Worm (Caenorhabditis elegans) whole organism, early embryonic: ENCODE measurements around the gene tba-7.

Source experiments
- B0310.2 ChIP-seq: sonication (generic microtip); optimal IDR thresholded peaks from 2 replicates; lab custom pipeline; 2016; ENCODE audit warnings: mild to moderate bottlenecking, missing genetic modification characterization, missing compliant biosample characterization
- F13C5.2 ChIP-seq: sonication (generic microtip); optimal IDR thresholded peaks from 2 replicates; lab custom pipeline; 2017; ENCODE audit warnings: mild to moderate bottlenecking, missing genetic modification characterization, inconsistent platforms, missing compliant biosample characterization
- aly-1 ChIP-seq: sonication (generic microtip); optimal IDR thresholded peaks from 2 replicates; lab custom pipeline; 2016; ENCODE audit warnings: missing genetic modification characterization, missing compliant biosample characterization
- ama-1 ChIP-seq: fragments of 150-350 bp; optimal IDR thresholded peaks from 2 replicates; lab custom pipeline; 2014
- ceh-13 ChIP-seq: fragments of 200-800 bp; sonication (Bioruptor generic); optimal IDR thresholded peaks from 2 replicates; lab custom pipeline; 2018; ENCODE audit warnings: mild to moderate bottlenecking, missing genetic modification characterization, missing compliant biosample characterization
- ceh-36 ChIP-seq: sonication (generic microtip); optimal IDR thresholded peaks from 2 replicates; lab custom pipeline; 2016; ENCODE audit warnings: missing genetic modification characterization, inconsistent platforms, missing compliant biosample characterization
- ets-7 ChIP-seq: sonication (generic microtip); optimal IDR thresholded peaks from 2 replicates; lab custom pipeline; 2016; ENCODE audit warnings: missing genotype, missing genetic modification characterization, missing compliant biosample characterization
- flt-1 ChIP-seq: fragments of 200-800 bp; sonication (Bioruptor generic); IDR thresholded peaks from 2 replicates; pipeline ENCODE4 v1.3.6; 2022; ENCODE audit warnings: missing genetic modification characterization, missing compliant biosample characterization
- hmbx-1 ChIP-seq: sonication (generic microtip); optimal IDR thresholded peaks from 2 replicates; lab custom pipeline; 2016; ENCODE audit warnings: mild to moderate bottlenecking, missing genetic modification characterization, missing compliant biosample characterization
- hmg-4 ChIP-seq: fragments of 200-800 bp; sonication (Bioruptor generic); optimal IDR thresholded peaks from 2 replicates; lab custom pipeline; 2018; ENCODE audit warnings: mild to moderate bottlenecking, missing genetic modification characterization, missing compliant biosample characterization
- hnd-1 ChIP-seq: sonication (generic microtip); optimal IDR thresholded peaks from 2 replicates; lab custom pipeline; 2016; ENCODE audit warnings: missing genetic modification characterization, missing compliant biosample characterization
- pes-1 ChIP-seq: fragments of 200-800 bp; sonication (Bioruptor generic); IDR thresholded peaks from 2 replicates; pipeline ENCODE4 v1.3.6; 2022; ENCODE audit warnings: missing genetic modification reagents, missing genetic modification characterization, missing compliant biosample characterization
- scrt-1 ChIP-seq: fragments of 200-800 bp; sonication (Bioruptor generic); IDR thresholded peaks from 2 replicates; pipeline ENCODE4 v1.3.6; 2022; ENCODE audit warnings: missing genetic modification characterization, missing compliant biosample characterization
- sea-1 ChIP-seq: fragments of 200-800 bp; sonication (Bioruptor generic); conservative IDR thresholded peaks from 2 replicates; pipeline ENCODE4 v1.3.6; 2022; ENCODE audit warnings: missing genetic modification characterization, missing compliant biosample characterization
- tbx-11 ChIP-seq: fragments of 200-800 bp; sonication (Bioruptor generic); IDR thresholded peaks from 2 replicates; pipeline ENCODE4 v1.3.6; 2022; ENCODE audit warnings: missing genetic modification characterization, missing compliant biosample characterization
- tbx-37 ChIP-seq: fragments of 200-800 bp; sonication (Bioruptor generic); conservative IDR thresholded peaks from 2 replicates; pipeline ENCODE4 v1.3.6; 2022; ENCODE audit warnings: missing genetic modification reagents, missing genetic modification characterization, missing compliant biosample characterization
- tra-4 ChIP-seq: sonication (generic microtip); optimal IDR thresholded peaks from 2 replicates; lab custom pipeline; 2017; ENCODE audit warnings: missing genetic modification characterization, missing compliant biosample characterization

Gene tba-7

ce11 chrIII:11371688-11372087 is at the start of gene tba-7:
Gene tba-7, minus strand, starts transcription at chrIII:11371788.
- TF ChIP-seq ama-1 (lab: Kevin White, UChicago) (no peak), flt-1 (no peak), ceh-13 (no peak), B0310.2 (no peak), F13C5.2 (no peak)

- TF ChIP-seq tra-4 (tag; lab: Kevin White, UChicago) (no peak), ceh-36 (tag; lab: Kevin White, UChicago) (peak; percentile 80), hnd-1 (tag; lab: Kevin White, UChicago) (no peak), hmg-4 (GFP tag; lab: Kevin White, UChicago) (no peak), ets-7 (tag; lab: Kevin White, UChicago) (no peak), aly-1 (tag; lab: Kevin White, UChicago) (no peak), flt-1 (no peak), sea-1 (GFP tag; lab: Robert Waterston, UW) (no peak), tbx-37 (GFP tag; lab: Robert Waterston, UW) (no peak)
Measured at ce11 chrIII:11419551-11419950, 48.0 kb upstream of the tba-7 start.

DNA sequence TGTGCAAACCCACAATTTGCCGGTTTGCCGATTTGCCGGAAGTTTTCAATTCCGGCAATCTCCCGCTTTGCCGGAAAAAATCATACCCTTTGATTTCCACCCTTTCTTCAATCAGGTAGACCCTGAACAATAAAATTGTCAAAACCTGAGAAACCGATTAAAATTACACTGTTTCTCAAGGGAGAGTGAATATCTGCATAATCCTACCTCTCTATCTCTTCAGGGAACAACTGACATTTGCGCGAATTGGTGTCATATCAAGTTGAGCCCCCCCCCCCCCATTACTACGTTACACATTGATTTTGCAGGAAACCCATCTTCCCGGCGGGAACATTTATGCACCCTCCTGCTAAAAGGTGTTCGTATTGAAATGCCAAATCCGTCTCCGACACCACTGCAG is 38.8 kb upstream of the tba-7 start, which contains the start of gene twk-31:
Gene twk-31 (plus strand): TSS at position 301 of the 400 bp plus-strand sequence.
- TF ChIP-seq sea-1 (GFP tag; lab: Robert Waterston, UW), result no peak
- TF ChIP-seq hmg-4 (GFP tag; lab: Kevin White, UChicago), result no peak
- TF ChIP-seq pes-1 (GFP tag; lab: Robert Waterston, UW), result no peak
- no peak for TF ChIP-seq ceh-13
- TF ChIP-seq tbx-37 (GFP tag; lab: Robert Waterston, UW), result no peak
- no peak for TF ChIP-seq flt-1
- TF ChIP-seq B0310.2, result no peak
- no peak for TF ChIP-seq aly-1 (tag; lab: Kevin White, UChicago)
- TF ChIP-seq ceh-36 (tag; lab: Kevin White, UChicago), result no peak
- no peak for TF ChIP-seq F13C5.2
- no peak for TF ChIP-seq tbx-11 (GFP tag; lab: Robert Waterston, UW)
- TF ChIP-seq tra-4 (tag; lab: Kevin White, UChicago), result no peak
- no peak for TF ChIP-seq hmbx-1 (tag; lab: Kevin White, UChicago)
- TF ChIP-seq hnd-1 (tag; lab: Kevin White, UChicago), result no peak
- no peak for TF ChIP-seq ets-7 (tag; lab: Kevin White, UChicago)
- no peak for TF ChIP-seq ama-1 (lab: Kevin White, UChicago)
- no peak for TF ChIP-seq scrt-1 (GFP tag; lab: Robert Waterston, UW)

ce11 chrIII:11405049-11405448 is 33.5 kb upstream of the tba-7 start, which contains the start of gene Y47D3B.4:
Gene Y47D3B.4, plus strand, starts transcription at chrIII:11405349.
- TF ChIP-seq ama-1 (lab: Kevin White, UChicago), result no peak

DNA sequence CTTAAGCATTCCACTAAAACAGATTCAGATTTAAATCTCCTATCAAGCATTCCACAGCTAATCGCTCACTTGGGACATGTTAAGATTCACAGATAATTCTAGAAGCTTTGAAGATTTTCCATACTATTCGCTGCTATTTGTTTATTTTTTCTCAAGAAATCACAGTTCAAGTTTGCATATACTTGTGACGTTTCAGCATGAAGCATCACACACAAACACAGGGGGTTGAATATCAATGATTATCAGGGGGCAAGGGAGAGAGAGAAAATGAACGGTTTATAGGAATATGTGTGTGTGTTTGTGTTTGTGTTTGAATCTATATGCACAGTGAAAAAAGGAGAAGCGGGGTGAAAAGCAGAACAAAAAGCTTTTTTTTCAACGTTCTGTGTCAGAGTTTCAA is 31.1 kb upstream of the tba-7 start, which contains the start of gene Y47D3B.12:
Gene Y47D3B.12 (plus strand): TSS at position 301 of the 400 bp plus-strand sequence.
- no peak for TF ChIP-seq hmg-4 (GFP tag; lab: Kevin White, UChicago)
- no peak for TF ChIP-seq flt-1
- no peak for TF ChIP-seq ets-7 (tag; lab: Kevin White, UChicago)
- no peak for TF ChIP-seq hmbx-1 (tag; lab: Kevin White, UChicago)
- TF ChIP-seq ceh-13, result no peak
- no peak for TF ChIP-seq sea-1 (GFP tag; lab: Robert Waterston, UW)
- TF ChIP-seq hnd-1 (tag; lab: Kevin White, UChicago), result no peak
- TF ChIP-seq tbx-11 (GFP tag; lab: Robert Waterston, UW), result no peak
- no peak for TF ChIP-seq pes-1 (GFP tag; lab: Robert Waterston, UW)
- TF ChIP-seq aly-1 (tag; lab: Kevin White, UChicago), result no peak
- TF ChIP-seq tra-4 (tag; lab: Kevin White, UChicago), result no peak
- no peak for TF ChIP-seq scrt-1 (GFP tag; lab: Robert Waterston, UW)
- no peak for TF ChIP-seq ama-1 (lab: Kevin White, UChicago)
- no peak for TF ChIP-seq F13C5.2
- TF ChIP-seq tbx-37 (GFP tag; lab: Robert Waterston, UW), result no peak
- no peak for TF ChIP-seq B0310.2
- TF ChIP-seq ceh-36 (tag; lab: Kevin White, UChicago), result no peak

DNA sequence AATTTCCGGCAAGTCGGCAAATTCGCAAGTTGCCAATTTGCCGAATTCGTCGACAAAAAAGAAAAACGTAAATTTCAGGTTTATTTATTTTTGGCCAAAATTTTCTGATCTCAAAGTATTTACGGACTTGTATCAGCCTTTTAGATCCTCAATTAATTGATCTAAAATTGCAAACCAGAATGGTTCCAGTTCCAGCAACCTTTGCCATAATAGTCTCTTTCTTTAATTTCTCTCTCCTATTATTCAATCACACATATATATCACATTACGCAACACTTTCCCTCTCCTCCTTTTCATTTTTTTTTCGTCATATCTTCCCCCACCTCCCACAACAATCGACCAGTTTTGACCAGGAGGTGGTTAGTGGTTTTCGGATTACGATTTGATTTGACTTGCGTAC is 25.9 kb upstream of the tba-7 start, which contains the start of gene Y47D3B.3:
Gene Y47D3B.3 (plus strand): TSS at position 301 of the 400 bp plus-strand sequence.
- no peak for TF ChIP-seq scrt-1 (GFP tag; lab: Robert Waterston, UW)

DNA sequence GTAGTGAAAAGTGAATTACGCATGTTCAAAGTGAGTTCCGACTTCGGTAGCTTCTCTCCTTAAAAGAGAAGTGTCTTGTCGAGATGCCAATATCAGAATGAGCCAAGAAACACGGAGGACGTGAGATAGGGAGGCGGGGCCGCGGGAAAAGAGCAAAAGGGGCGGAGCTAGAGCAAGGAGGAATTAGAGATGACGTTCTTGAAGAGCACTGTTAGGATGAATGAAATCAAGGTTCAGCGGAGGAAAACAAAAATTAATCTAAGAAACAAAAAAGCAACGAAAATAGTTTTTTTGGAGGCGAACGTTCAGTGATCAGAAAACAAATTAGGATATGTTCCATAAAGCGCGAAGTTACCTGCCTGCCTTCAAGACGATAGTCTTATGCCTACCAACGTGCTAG is 21.6 kb upstream of the tba-7 start, which contains the start of gene nlp-21:
Gene nlp-21 (minus strand): TSS at position 101 of the 400 bp plus-strand sequence.
- no peak for TF ChIP-seq ceh-36 (tag; lab: Kevin White, UChicago)
- TF ChIP-seq hmbx-1 (tag; lab: Kevin White, UChicago), result no peak
- no peak for TF ChIP-seq pes-1 (GFP tag; lab: Robert Waterston, UW)
- TF ChIP-seq tra-4 (tag; lab: Kevin White, UChicago), result no peak
- no peak for TF ChIP-seq ama-1 (lab: Kevin White, UChicago)
- TF ChIP-seq tbx-37 (GFP tag; lab: Robert Waterston, UW), result no peak
- TF ChIP-seq B0310.2, result no peak
- no peak for TF ChIP-seq ets-7 (tag; lab: Kevin White, UChicago)
- TF ChIP-seq tbx-11 (GFP tag; lab: Robert Waterston, UW), result no peak
- TF ChIP-seq hnd-1 (tag; lab: Kevin White, UChicago), result no peak
- TF ChIP-seq sea-1 (GFP tag; lab: Robert Waterston, UW), result no peak
- no peak for TF ChIP-seq ceh-13
- no peak for TF ChIP-seq flt-1
- TF ChIP-seq scrt-1 (GFP tag; lab: Robert Waterston, UW), result no peak
- TF ChIP-seq aly-1 (tag; lab: Kevin White, UChicago), result no peak

DNA sequence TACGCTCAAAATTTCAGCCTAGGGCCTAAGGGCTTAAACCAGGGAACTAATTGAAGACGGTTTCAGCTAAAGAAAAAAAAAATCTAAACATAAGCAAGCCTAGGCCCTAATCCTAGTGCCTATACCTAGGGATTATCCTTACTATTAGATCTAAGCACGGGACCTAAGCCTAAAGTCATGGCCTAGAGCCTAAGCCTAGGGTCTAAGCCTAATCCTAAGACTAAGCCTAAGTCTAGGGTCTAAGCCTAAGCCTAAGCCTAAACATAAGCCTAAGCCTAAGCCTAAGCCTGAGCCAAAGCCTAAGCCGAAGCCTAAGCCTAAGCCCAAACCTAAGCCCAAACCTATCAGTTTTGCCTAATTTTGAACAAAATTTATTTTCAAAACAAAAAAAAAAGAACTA is 21.2 kb upstream of the tba-7 start:
- TF ChIP-seq ceh-13 (no peak), ceh-36 (tag; lab: Kevin White, UChicago) (peak; percentile 90)
